Fruit fly (Drosophila melanogaster): Measurements from ENCODE around the gene CG32436.

CG32436 gene

DNA sequence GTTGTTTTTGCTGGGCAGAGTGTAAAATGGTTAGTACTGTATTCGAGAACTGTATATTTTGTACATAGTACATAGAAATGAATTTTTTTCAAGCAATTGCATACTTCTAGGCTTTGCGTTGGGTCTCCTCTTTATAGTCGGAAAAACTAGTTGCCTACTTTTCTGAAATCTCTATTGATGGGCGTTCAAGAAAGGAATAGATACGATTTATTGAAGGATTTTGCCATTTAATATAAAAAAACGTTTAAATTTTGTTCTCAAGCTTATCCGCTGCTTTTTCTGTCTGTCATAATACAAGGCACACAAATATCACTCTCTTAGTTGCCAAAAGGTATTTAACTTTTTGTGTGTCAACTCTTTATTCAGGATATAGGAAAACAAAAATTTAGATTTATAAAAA, 16.0 kb downstream of the CG32436 start, which contains the start of gene CG32440:
TSS of gene CG32440 (plus strand) at position 301 of the 400 bp plus-strand sequence.
- TF ChIP-seq CG15336 (GFP tag; IDR thresholded peaks at IDR 0.05) (no peak), salr (GFP tag; optimal IDR thresholded peaks at IDR 0.05) (no peak), CG31627 (GFP tag; optimal IDR thresholded peaks at IDR 0.05) (no peak), Gug (GFP tag; IDR thresholded peaks at IDR 0.05) (no peak), Hr4 (GFP tag; optimal IDR thresholded peaks at IDR 0.05) (no peak), CG11902 (GFP tag; optimal IDR thresholded peaks at IDR 0.05) (no peak), CG6163 (GFP tag; IDR thresholded peaks at IDR 0.05) (no peak), Ets96B (tag; optimal IDR thresholded peaks at IDR 0.05) (no peak)

dm6 chr3L:21363926-21364537, 20.2 kb downstream of the CG32436 start:
- TF ChIP-seq Lpt (GFP tag; optimal IDR thresholded peaks at IDR 0.05) (peak; percentile 82), Eip93F (GFP tag; optimal IDR thresholded peaks at IDR 0.05) (no peak), Gug (GFP tag; IDR thresholded peaks at IDR 0.05) (peak; percentile 85), eg (GFP tag; IDR thresholded peaks at IDR 0.05) (peak; percentile 85), salr (GFP tag; optimal IDR thresholded peaks at IDR 0.05) (no peak), CG6276 (GFP tag; optimal IDR thresholded peaks at IDR 0.05) (peak; percentile 35), vri (GFP tag; optimal IDR thresholded peaks at IDR 0.05) (no peak), CG10669 (GFP tag; optimal IDR thresholded peaks at IDR 0.05) (peak; percentile 6), Smox (GFP tag; optimal IDR thresholded peaks at IDR 0.05) (no peak), CG3919 (GFP tag; optimal IDR thresholded peaks at IDR 0.05) (no peak), fd59A (GFP tag; optimal IDR thresholded peaks at IDR 0.05) (no peak), OdsH (GFP tag; optimal IDR thresholded peaks at IDR 0.05) (peak; percentile 11), esn (GFP tag; optimal IDR thresholded peaks at IDR 0.05) (no peak), CG11294 (GFP tag; IDR thresholded peaks at IDR 0.05) (peak; percentile 71; the same call in 1 of the 2 replicates), lz (GFP tag; optimal IDR thresholded peaks at IDR 0.05) (no peak), CG16779 (tag; optimal IDR thresholded peaks at IDR 0.05) (no peak), spab (GFP tag; optimal IDR thresholded peaks at IDR 0.05) (peak; percentile 44), net (GFP tag; optimal IDR thresholded peaks at IDR 0.05) (peak; percentile 12), Eip78C (GFP tag) (peak; percentile 54), acj6 (GFP tag; optimal IDR thresholded peaks at IDR 0.05) (peak; percentile 11), CG1621 (tag; optimal IDR thresholded peaks at IDR 0.05) (no peak), svp (GFP tag) (no peak), Eip75B (GFP tag; optimal IDR thresholded peaks at IDR 0.05) (peak; percentile 1), achi (GFP tag; optimal IDR thresholded peaks at IDR 0.05) (peak; percentile 11), CG7368 (GFP tag; optimal IDR thresholded peaks at IDR 0.05) (no peak), Sox14 (GFP tag; optimal IDR thresholded peaks at IDR 0.05) (no peak), pdm3 (GFP tag; optimal IDR thresholded peaks at IDR 0.05) (peak; percentile 29), Hr38 (GFP tag; optimal IDR thresholded peaks at IDR 0.05) (no peak), CG32006 (GFP tag; optimal IDR thresholded peaks at IDR 0.05) (peak; percentile 56), dac (GFP tag; optimal IDR thresholded peaks at IDR 0.05) (no peak), ss (GFP tag; optimal IDR thresholded peaks at IDR 0.05) (no peak), CG6854 (GFP tag; optimal IDR thresholded peaks at IDR 0.05) (no peak), Hr4 (GFP tag; optimal IDR thresholded peaks at IDR 0.05) (peak; percentile 70), CG11902 (GFP tag; optimal IDR thresholded peaks at IDR 0.05) (no peak), fkh (GFP tag; optimal IDR thresholded peaks at IDR 0.05) (no peak)

DNA sequence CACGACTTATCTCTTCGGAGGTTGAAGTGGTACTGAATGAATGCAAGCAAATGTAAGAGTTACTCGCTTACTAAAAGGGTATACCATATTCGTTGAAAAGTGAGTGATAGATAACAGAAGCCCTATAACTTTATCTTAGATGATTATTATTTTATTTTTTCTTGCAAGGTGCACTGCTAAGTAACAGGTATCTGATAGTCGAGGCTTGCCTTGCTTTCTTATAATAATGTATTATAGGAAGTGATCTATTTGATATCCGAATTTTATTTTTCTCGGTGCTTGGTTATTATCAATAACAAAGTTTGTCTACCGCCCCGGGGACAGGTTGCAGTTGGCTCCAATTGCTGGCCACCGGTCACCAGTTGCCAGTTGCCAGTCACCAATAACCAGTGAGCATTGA, 27.4 kb downstream of the CG32436 start:
- TF ChIP-seq svp (GFP tag) = peak; percentile 2
- no peak for TF ChIP-seq net (GFP tag; optimal IDR thresholded peaks at IDR 0.05)
- no peak for TF ChIP-seq CG31627 (GFP tag; optimal IDR thresholded peaks at IDR 0.05)

Data from whole organism, prepupa.